Worm (Caenorhabditis elegans) whole organism, L3 larva: ENCODE measurements around the gene ooc-5.
A peak's percentile ranks its signal among the peaks of the same experiment; 100 is the strongest.

ENCODE experiments used
- R02D3.7 ChIP-seq: fragments of 150-350 bp; optimal IDR thresholded peaks from 2 replicates; lab custom pipeline; 2014; ENCODE audit warnings: missing biosample characterization, missing genetic modification characterization
- ZK546.5 ChIP-seq: sonication (generic microtip); optimal IDR thresholded peaks from 2 replicates; lab custom pipeline; 2017; ENCODE audit warnings: missing biosample characterization, missing genetic modification characterization
- aly-2 ChIP-seq: fragments of 150-350 bp; optimal IDR thresholded peaks from 2 replicates; lab custom pipeline; 2014; ENCODE audit warnings: missing biosample characterization, missing genetic modification characterization
- ama-1 ChIP-seq: fragments of 150-350 bp; optimal IDR thresholded peaks from 2 replicates; lab custom pipeline; 2018
- ceh-16 ChIP-seq: sonication (generic microtip); optimal IDR thresholded peaks from 2 replicates; lab custom pipeline; 2017; ENCODE audit warnings: missing biosample characterization, missing genetic modification characterization
- ceh-28 ChIP-seq: fragments of 150-350 bp; optimal IDR thresholded peaks from 2 replicates; lab custom pipeline; 2014; ENCODE audit warnings: missing biosample characterization, missing genetic modification reagents, missing genetic modification characterization
- ceh-82 ChIP-seq: fragments of 150-350 bp; optimal IDR thresholded peaks from 2 replicates; lab custom pipeline; 2014; ENCODE audit warnings: missing biosample characterization, missing genetic modification characterization
- ceh-9 ChIP-seq: sonication (generic microtip); optimal IDR thresholded peaks from 2 replicates; lab custom pipeline; 2018; ENCODE audit warnings: missing biosample characterization, missing genetic modification characterization
- daf-12 ChIP-seq: fragments of 150-350 bp; optimal IDR thresholded peaks from 2 replicates; lab custom pipeline; 2014; ENCODE audit warnings: missing biosample characterization, missing genetic modification reagents, missing genetic modification characterization
- egl-27 ChIP-seq: sonication (generic microtip); optimal IDR thresholded peaks from 4 replicates; lab custom pipeline; 2017; ENCODE audit warnings: missing biosample characterization, missing genetic modification reagents, missing genetic modification characterization
- egl-5 ChIP-seq: fragments of 150-350 bp; optimal IDR thresholded peaks from 2 replicates; lab custom pipeline; 2017; ENCODE audit warnings: missing biosample characterization, missing genetic modification reagents, missing genetic modification characterization, inconsistent platforms
- elt-1 ChIP-seq: fragments of 150-350 bp; optimal IDR thresholded peaks from 2 replicates; lab custom pipeline; 2014; ENCODE audit warnings: missing biosample characterization, missing genetic modification characterization
- elt-2 ChIP-seq: sonication (generic microtip); optimal IDR thresholded peaks from 2 replicates; lab custom pipeline; 2016; ENCODE audit warnings: missing genetic modification reagents, mild to moderate bottlenecking, missing genetic modification characterization, missing compliant biosample characterization
- elt-3 ChIP-seq, 3 experiments: fragments of 150-350 bp in 1 of 3; sonication (generic microtip) in 2 of 3; optimal IDR thresholded peaks; 2 replicates in 2 of 3; 4 replicates in 1 of 3; lab custom pipeline; 2014 to 2017; ENCODE audit warnings: missing biosample characterization in 3 of 3, missing genetic modification characterization in 3 of 3
- eor-1 ChIP-seq, 2 experiments: fragments of 150-350 bp; optimal IDR thresholded peaks; 2 replicates each; lab custom pipeline; 2014 to 2018; ENCODE audit warnings: missing biosample characterization in 2 of 2, missing genetic modification characterization in 2 of 2
- fkh-10 ChIP-seq: sonication (generic microtip); optimal IDR thresholded peaks from 2 replicates; lab custom pipeline; 2017; ENCODE audit warnings: missing biosample characterization, missing genetic modification reagents, missing genetic modification characterization
- fkh-2 ChIP-seq: fragments of 150-350 bp; optimal IDR thresholded peaks from 2 replicates; lab custom pipeline; 2014; ENCODE audit warnings: missing biosample characterization, missing genetic modification reagents, missing genetic modification characterization
- fos-1 ChIP-seq: fragments of 150-350 bp; optimal IDR thresholded peaks from 2 replicates; lab custom pipeline; 2014; ENCODE audit warnings: missing biosample characterization, missing genetic modification characterization
- hmg-11 ChIP-seq: sonication (generic microtip); optimal IDR thresholded peaks from 2 replicates; lab custom pipeline; 2016; ENCODE audit warnings: missing genetic modification characterization, missing compliant biosample characterization
- jun-1 ChIP-seq: fragments of 150-350 bp; optimal IDR thresholded peaks from 2 replicates; lab custom pipeline; 2014; ENCODE audit warnings: missing biosample characterization, missing genetic modification reagents, missing genetic modification characterization
- lin-15B ChIP-seq: fragments of 150-350 bp; optimal IDR thresholded peaks from 2 replicates; lab custom pipeline; 2014; ENCODE audit warnings: missing biosample characterization, missing genetic modification characterization
- lin-39 ChIP-seq: fragments of 150-350 bp; optimal IDR thresholded peaks from 2 replicates; lab custom pipeline; 2018; ENCODE audit warnings: missing biosample characterization, missing genetic modification reagents, missing genetic modification characterization
- lsy-12 ChIP-seq: sonication (generic microtip); optimal IDR thresholded peaks from 2 replicates; lab custom pipeline; 2016; ENCODE audit warnings: mild to moderate bottlenecking, missing genetic modification characterization, missing compliant biosample characterization
- mdl-1 ChIP-seq: fragments of 150-350 bp; optimal IDR thresholded peaks from 2 replicates; lab custom pipeline; 2014; ENCODE audit warnings: missing biosample characterization, missing genetic modification characterization
- mml-1 ChIP-seq: fragments of 150-350 bp; sonication (generic microtip); optimal IDR thresholded peaks from 3 replicates; lab custom pipeline; 2014; ENCODE audit warnings: missing biosample characterization, missing genetic modification characterization
- nfya-1 ChIP-seq: sonication (generic microtip); optimal IDR thresholded peaks from 2 replicates; lab custom pipeline; 2017; ENCODE audit warnings: missing genetic modification characterization, mild to moderate bottlenecking, missing compliant biosample characterization, antibody characterized with exemption, moderate library complexity; ENCODE audit not compliant: insufficient read depth
- nhr-11 ChIP-seq: fragments of 150-350 bp; optimal IDR thresholded peaks from 2 replicates; lab custom pipeline; 2014; ENCODE audit warnings: missing biosample characterization, missing genetic modification characterization
- nhr-12 ChIP-seq: fragments of 150-350 bp; optimal IDR thresholded peaks from 2 replicates; lab custom pipeline; 2014; ENCODE audit warnings: missing biosample characterization, missing genetic modification characterization
- nhr-23 ChIP-seq: fragments of 150-350 bp; optimal IDR thresholded peaks from 2 replicates; lab custom pipeline; 2014; ENCODE audit warnings: missing biosample characterization, missing genetic modification reagents, missing genetic modification characterization
- nhr-237 ChIP-seq: fragments of 150-350 bp; optimal IDR thresholded peaks from 2 replicates; lab custom pipeline; 2014; ENCODE audit warnings: missing biosample characterization, missing genetic modification characterization
- nhr-25 ChIP-seq: sonication (generic microtip); optimal IDR thresholded peaks from 2 replicates; lab custom pipeline; 2017; ENCODE audit warnings: missing biosample characterization, missing genetic modification characterization
- nhr-28 ChIP-seq: fragments of 150-350 bp; optimal IDR thresholded peaks from 2 replicates; lab custom pipeline; 2014; ENCODE audit warnings: missing biosample characterization, missing genetic modification characterization
- nhr-43 ChIP-seq: sonication (generic microtip); optimal IDR thresholded peaks from 2 replicates; lab custom pipeline; 2016; ENCODE audit warnings: mild to moderate bottlenecking, missing genetic modification characterization, missing compliant biosample characterization; ENCODE audit not compliant: poor library complexity, severe bottlenecking
- nhr-67 ChIP-seq: fragments of 150-350 bp; optimal IDR thresholded peaks from 2 replicates; lab custom pipeline; 2014; ENCODE audit warnings: missing biosample characterization, missing genetic modification characterization
- nhr-76 ChIP-seq: fragments of 150-350 bp; sonication (generic microtip); optimal IDR thresholded peaks from 5 replicates; lab custom pipeline; 2014; ENCODE audit warnings: missing biosample characterization, missing genetic modification characterization
- nhr-77 ChIP-seq: fragments of 150-350 bp; optimal IDR thresholded peaks from 2 replicates; lab custom pipeline; 2014; ENCODE audit warnings: missing biosample characterization, missing genetic modification characterization
- pha-4 ChIP-seq: fragments of 150-350 bp; optimal IDR thresholded peaks from 2 replicates; lab custom pipeline; 2014; ENCODE audit warnings: missing biosample characterization, missing genetic modification reagents, missing genetic modification characterization
- pqm-1 ChIP-seq: fragments of 150-350 bp; optimal IDR thresholded peaks from 2 replicates; lab custom pipeline; 2017; ENCODE audit warnings: missing biosample characterization, missing genetic modification characterization, inconsistent platforms
- sea-2 ChIP-seq: fragments of 150-350 bp; sonication (generic microtip); optimal IDR thresholded peaks from 4 replicates; lab custom pipeline; 2014; ENCODE audit warnings: missing biosample characterization, missing genetic modification reagents, missing genetic modification characterization
- skn-1 ChIP-seq: fragments of 150-350 bp; optimal IDR thresholded peaks from 2 replicates; lab custom pipeline; 2014; ENCODE audit warnings: missing biosample characterization, missing genetic modification characterization
- snpc-4 ChIP-seq: fragments of 150-350 bp; optimal IDR thresholded peaks from 2 replicates; lab custom pipeline; 2014; ENCODE audit warnings: missing biosample characterization, missing genetic modification characterization
- tbx-2 ChIP-seq: sonication (generic microtip); optimal IDR thresholded peaks from 2 replicates; lab custom pipeline; 2016; ENCODE audit warnings: mild to moderate bottlenecking, missing genetic modification characterization, missing compliant biosample characterization
- unc-39 ChIP-seq: sonication (generic microtip); optimal IDR thresholded peaks from 4 replicates; lab custom pipeline; 2017; ENCODE audit warnings: missing biosample characterization, missing genetic modification characterization
- unc-62 ChIP-seq: fragments of 150-350 bp; sonication (generic microtip); optimal IDR thresholded peaks from 4 replicates; lab custom pipeline; 2014; ENCODE audit warnings: missing biosample characterization, missing genetic modification reagents, missing genetic modification characterization
- zag-1 ChIP-seq: fragments of 150-350 bp; optimal IDR thresholded peaks from 2 replicates; lab custom pipeline; 2014; ENCODE audit warnings: missing biosample characterization, missing genetic modification characterization
- ztf-11 ChIP-seq: fragments of 150-350 bp; optimal IDR thresholded peaks from 2 replicates; lab custom pipeline; 2014; ENCODE audit warnings: missing biosample characterization, missing genetic modification characterization
- ztf-4 ChIP-seq: fragments of 150-350 bp; optimal IDR thresholded peaks from 2 replicates; lab custom pipeline; 2014; ENCODE audit warnings: missing biosample characterization, missing genetic modification characterization

The ooc-5 gene

DNA sequence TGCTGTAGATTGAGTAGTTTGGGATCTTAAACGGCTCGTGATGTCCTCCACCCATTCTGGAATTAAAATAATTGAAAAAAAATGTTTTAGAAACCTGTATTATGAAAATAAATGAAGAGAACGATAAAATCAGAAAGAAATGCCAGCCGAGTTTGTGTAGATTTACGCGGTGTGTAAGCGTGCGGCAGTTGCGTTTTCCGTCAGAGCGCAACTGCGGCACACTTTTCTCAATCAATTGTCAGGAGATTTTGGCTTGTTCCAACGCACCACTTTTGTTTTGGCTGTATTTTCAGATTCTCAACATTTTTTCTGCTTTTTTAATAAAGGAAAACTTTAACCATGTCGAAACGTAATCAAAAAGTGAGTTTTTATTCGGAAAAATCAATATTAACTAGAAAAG is 28.1 kb upstream of the ooc-5 start, which contains the start of the genes ndub-3 and C18E9.2 (continued):
- TF ChIP-seq fos-1 (tag; lab: Kevin White, UChicago) = no peak
- peak; percentile 44 for TF ChIP-seq nhr-25
- TF ChIP-seq ama-1 (lab: Kevin White, UChicago) = no peak
- TF ChIP-seq ztf-4 = no peak
- TF ChIP-seq aly-2 (tag; lab: Kevin White, UChicago) = no peak
- TF ChIP-seq nhr-28 = no peak
- no peak for TF ChIP-seq elt-1 (tag; lab: Kevin White, UChicago)
- no peak for TF ChIP-seq nhr-43 (tag; lab: Kevin White, UChicago)
- TF ChIP-seq nhr-67 (tag; lab: Kevin White, UChicago) = no peak
- TF ChIP-seq unc-62 (GFP tag; lab: Kevin White, UChicago) = no peak
- TF ChIP-seq pha-4 (tag; lab: Kevin White, UChicago) = no peak
- peak; percentile 64 for TF ChIP-seq nfya-1 (tag; lab: Kevin White, UChicago)

ce11 chrII:8969251-8970183 is 23.4 kb upstream of the ooc-5 start, which contains the start of the genes szy-20 and C18E9.5:
szy-20 (minus strand) TSS chrII:8969333.
C18E9.5 (plus strand) TSS chrII:8969980.
- TF ChIP-seq ztf-11 (no peak), lin-39 (tag; lab: Kevin White, UChicago) (peak; percentile 70), egl-27 (tag; lab: Kevin White, UChicago) (no peak), snpc-4 (tag; lab: Kevin White, UChicago) (peak; percentile 59), daf-12 (tag; lab: Kevin White, UChicago) (no peak), nhr-77 (peak; percentile 33), ceh-9 (no peak), lin-15B (tag; lab: Kevin White, UChicago) (peak; percentile 81), R02D3.7 (peak; percentile 82), egl-5 (peak; percentile 20), ztf-4 (no peak), elt-1 (tag; lab: Kevin White, UChicago) (peak; percentile 31), skn-1 (tag; lab: Kevin White, UChicago) (peak; percentile 18), pha-4 (tag; lab: Kevin White, UChicago) (peak; percentile 78), ceh-82 (tag; lab: Kevin White, UChicago) (peak; percentile 52), nhr-12 (tag; lab: Kevin White, UChicago) (no peak), unc-39 (tag; lab: Kevin White, UChicago) (no peak), ama-1 (lab: Kevin White, UChicago) (peak; percentile 49), fkh-2 (tag; lab: Kevin White, UChicago) (no peak), fkh-10 (GFP tag; lab: Kevin White, UChicago) (peak; percentile 52), hmg-11 (peak; percentile 69), elt-2 (tag; lab: Kevin White, UChicago) (peak; percentile 76), pqm-1 (tag; lab: Kevin White, UChicago) (peak; percentile 72), lsy-12 (tag; lab: Kevin White, UChicago) (peak; percentile 57), zag-1 (tag; lab: Kevin White, UChicago) (no peak), nhr-25 (peak; percentile 27), sea-2 (no peak), mml-1 (tag; lab: Kevin White, UChicago) (no peak), fos-1 (tag; lab: Kevin White, UChicago) (no peak), tbx-2 (tag; lab: Kevin White, UChicago) (peak; percentile 64), ceh-16 (tag; lab: Kevin White, UChicago) (no peak), aly-2 (tag; lab: Kevin White, UChicago) (no peak), nhr-67 (tag; lab: Kevin White, UChicago) (no peak), mdl-1 (tag; lab: Kevin White, UChicago) (no peak), nhr-76 (tag; lab: Kevin White, UChicago) (no peak), nhr-23 (tag; lab: Kevin White, UChicago) (peak; percentile 71), elt-3 (tag; optimal IDR thresholded peaks at IDR 0.05; lab: Kevin White, UChicago) (no peak), nfya-1 (tag; lab: Kevin White, UChicago) (peak; percentile 84), ZK546.5 (no peak), ceh-28 (tag; lab: Kevin White, UChicago) (peak; percentile 60), nhr-11 (tag; lab: Kevin White, UChicago) (no peak), nhr-237 (no peak), eor-1 (tag; optimal IDR thresholded peaks at IDR 0.05; lab: Kevin White, UChicago) (no peak), nhr-28 (no peak), unc-62 (GFP tag; lab: Kevin White, UChicago) (no peak), jun-1 (peak; percentile 71), nhr-43 (tag; lab: Kevin White, UChicago) (peak; percentile 65)
